Worm (Caenorhabditis elegans): ENCODE measurements around the gene nit-1.

Gene nit-1

DNA sequence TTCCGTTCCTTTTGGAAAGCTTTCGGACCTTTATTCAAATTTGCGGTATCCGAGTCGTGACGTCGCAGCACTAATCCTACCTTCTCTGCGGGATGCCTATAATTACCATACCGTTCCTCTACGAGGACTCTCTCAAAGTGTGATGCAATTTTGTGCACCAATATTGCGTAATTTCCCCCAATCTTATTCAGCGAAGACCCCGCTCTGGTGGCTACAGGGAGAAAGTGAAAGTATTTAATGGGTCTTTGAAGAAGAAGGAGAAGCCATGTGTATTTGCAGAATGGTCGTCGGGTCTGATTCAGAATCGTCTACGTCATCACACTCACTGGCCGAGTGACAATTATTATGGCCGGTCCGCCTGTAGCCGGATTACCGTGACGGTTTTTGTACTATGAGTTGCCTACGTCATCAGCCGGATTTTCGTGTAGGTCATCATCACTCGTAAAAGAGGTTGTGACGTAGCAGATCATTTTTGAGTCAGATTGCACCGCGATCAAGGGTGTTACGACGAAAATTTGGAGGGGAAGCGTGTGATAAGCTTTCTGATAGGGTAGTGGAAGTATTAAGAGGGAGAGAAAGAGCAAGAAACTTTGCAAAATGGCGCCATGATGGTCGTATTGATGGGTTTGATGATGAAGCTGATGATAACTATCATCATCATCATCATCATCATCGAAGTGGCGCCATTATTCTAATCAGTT is 45.7 kb upstream of the nit-1 start:
- TF ChIP-seq elt-1 (tag; optimal IDR thresholded peaks at IDR 0.05; ENCODE audit: borderline replicate concordance, insufficient read depth) (no peak), ztf-11 (tag; optimal IDR thresholded peaks at IDR 0.05) (peak; percentile 3), sptf-1 (tag; optimal IDR thresholded peaks at IDR 0.05) (peak; percentile 6), drap-1 (GFP tag; optimal IDR thresholded peaks at IDR 0.05) (no peak), nhr-2 (tag; optimal IDR thresholded peaks at IDR 0.05) (peak; percentile 84), tbx-8 (GFP tag; optimal IDR thresholded peaks at IDR 0.05) (no peak), zip-8 (tag; optimal IDR thresholded peaks at IDR 0.05) (peak; percentile 97), mls-2 (tag; optimal IDR thresholded peaks at IDR 0.05) (no peak), pha-4 (tag; optimal IDR thresholded peaks at IDR 0.05) (no peak), unc-39 (tag; optimal IDR thresholded peaks at IDR 0.05) (no peak), elt-3 (tag; optimal IDR thresholded peaks at IDR 0.05) (no peak), flh-1 (GFP tag; optimal IDR thresholded peaks at IDR 0.05) (no peak), blmp-1 (tag; optimal IDR thresholded peaks at IDR 0.05) (no peak), lin-32 (GFP tag; optimal IDR thresholded peaks at IDR 0.05) (no peak), unc-62 (GFP tag; optimal IDR thresholded peaks at IDR 0.05) (no peak), ceh-39 (tag; optimal IDR thresholded peaks at IDR 0.05) (no peak), nhr-76 (tag; optimal IDR thresholded peaks at IDR 0.05) (no peak), nhr-28 (tag; optimal IDR thresholded peaks at IDR 0.05) (no peak), mep-1 (tag; optimal IDR thresholded peaks at IDR 0.05) (no peak), lsy-2 (tag; optimal IDR thresholded peaks at IDR 0.05) (no peak)

DNA sequence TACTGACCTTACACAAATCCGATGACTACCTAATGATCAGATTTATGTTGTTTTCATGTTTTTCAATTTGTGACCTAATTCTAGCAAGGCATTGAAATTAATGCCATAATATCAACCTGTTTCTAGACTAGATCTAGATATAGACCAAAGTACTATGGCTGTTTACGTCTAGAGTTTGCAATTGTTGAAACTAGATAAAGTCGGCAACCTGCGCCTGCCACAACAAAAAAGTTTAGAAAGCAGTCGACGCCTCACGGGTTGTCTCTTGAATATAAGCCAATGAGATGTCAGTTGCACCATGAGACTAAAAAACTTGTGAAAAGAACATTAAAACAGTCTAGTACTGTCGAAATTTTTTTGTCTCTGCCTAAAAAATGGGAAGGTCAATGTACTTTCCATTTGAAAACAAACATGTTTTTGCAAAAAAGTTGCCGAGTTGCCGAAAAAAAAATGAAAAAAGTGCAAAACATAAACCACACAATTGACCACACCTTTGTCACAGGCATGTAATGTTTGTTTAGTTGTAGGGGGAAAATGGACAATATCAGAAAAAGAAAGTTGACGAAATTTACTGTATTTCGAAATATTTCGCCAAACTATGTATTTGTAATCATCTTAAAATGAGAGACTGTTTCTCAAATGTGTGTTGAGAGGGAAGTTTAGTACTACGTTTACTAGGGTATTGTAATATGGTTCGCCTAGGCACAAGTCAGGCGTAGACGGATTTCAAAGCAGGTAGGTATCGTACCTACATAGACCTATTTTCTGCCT is 42.8 kb upstream of the nit-1 start:
- TF ChIP-seq hlh-1 (tag; optimal IDR thresholded peaks at IDR 0.05) (no peak), pha-4 (tag; optimal IDR thresholded peaks at IDR 0.05) (no peak), bed-3 (GFP tag; optimal IDR thresholded peaks at IDR 0.05) (no peak), ces-1 (GFP tag; optimal IDR thresholded peaks at IDR 0.05) (no peak), flh-1 (GFP tag; optimal IDR thresholded peaks at IDR 0.05) (no peak), unc-39 (tag; optimal IDR thresholded peaks at IDR 0.05) (no peak), zip-8 (tag; optimal IDR thresholded peaks at IDR 0.05) (no peak), mls-2 (tag; optimal IDR thresholded peaks at IDR 0.05) (no peak), ham-2 (GFP tag; optimal IDR thresholded peaks at IDR 0.05) (no peak), elt-1 (tag; optimal IDR thresholded peaks at IDR 0.05; ENCODE audit: borderline replicate concordance, insufficient read depth) (no peak), mab-5 (tag; optimal IDR thresholded peaks at IDR 0.05) (no peak), unc-120 (tag; optimal IDR thresholded peaks at IDR 0.05; ENCODE audit: poor library complexity, severe bottlenecking) (no peak), nhr-2 (tag; optimal IDR thresholded peaks at IDR 0.05) (no peak), snpc-4 (tag; optimal IDR thresholded peaks at IDR 0.05) (no peak), ceh-83 (GFP tag; optimal IDR thresholded peaks at IDR 0.05) (no peak), mep-1 (tag; optimal IDR thresholded peaks at IDR 0.05) (no peak), unc-62 (GFP tag; optimal IDR thresholded peaks at IDR 0.05) (no peak), tbx-8 (GFP tag; optimal IDR thresholded peaks at IDR 0.05) (no peak), drap-1 (GFP tag; optimal IDR thresholded peaks at IDR 0.05) (no peak), nhr-237 (tag; optimal IDR thresholded peaks at IDR 0.05) (no peak)

DNA sequence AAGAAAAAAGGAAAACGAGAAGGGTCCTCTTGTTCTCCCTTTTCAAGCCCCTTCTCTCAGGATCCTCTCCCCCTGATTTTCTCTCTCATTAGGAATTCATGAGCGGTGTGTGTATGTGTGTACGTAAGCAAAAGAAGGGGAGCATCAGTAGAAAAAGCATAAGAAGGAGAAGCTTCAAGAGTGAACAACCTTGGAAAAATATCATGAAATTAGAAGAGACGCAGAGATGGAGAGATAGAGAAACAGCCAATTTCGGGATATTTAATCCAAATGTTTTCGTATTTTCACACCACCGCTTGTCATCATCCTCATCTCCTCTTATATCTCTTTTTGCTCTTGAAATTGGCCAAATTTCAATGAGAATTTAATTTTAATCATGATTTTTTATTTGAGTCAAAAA is 38.9 kb upstream of the nit-1 start:
- no peak for TF ChIP-seq elt-1 (tag; optimal IDR thresholded peaks at IDR 0.05; ENCODE audit: borderline replicate concordance, insufficient read depth)
- TF ChIP-seq tbx-8 (GFP tag; optimal IDR thresholded peaks at IDR 0.05): no peak
- no peak for TF ChIP-seq lin-32 (GFP tag; optimal IDR thresholded peaks at IDR 0.05)
- no peak for TF ChIP-seq nhr-237 (tag; optimal IDR thresholded peaks at IDR 0.05)
- TF ChIP-seq unc-39 (tag; optimal IDR thresholded peaks at IDR 0.05): no peak
- TF ChIP-seq nhr-12 (tag; optimal IDR thresholded peaks at IDR 0.05): no peak
- TF ChIP-seq mep-1 (tag; optimal IDR thresholded peaks at IDR 0.05): no peak
- no peak for TF ChIP-seq ztf-11 (tag; optimal IDR thresholded peaks at IDR 0.05)
- no peak for TF ChIP-seq elt-3 (tag; optimal IDR thresholded peaks at IDR 0.05)
- no peak for TF ChIP-seq unc-120 (tag; optimal IDR thresholded peaks at IDR 0.05; ENCODE audit: poor library complexity, severe bottlenecking)
- TF ChIP-seq mab-5 (tag; optimal IDR thresholded peaks at IDR 0.05): no peak
- TF ChIP-seq lin-13 (tag; optimal IDR thresholded peaks at IDR 0.05): no peak
- no peak for TF ChIP-seq ceh-39 (tag; optimal IDR thresholded peaks at IDR 0.05)

DNA sequence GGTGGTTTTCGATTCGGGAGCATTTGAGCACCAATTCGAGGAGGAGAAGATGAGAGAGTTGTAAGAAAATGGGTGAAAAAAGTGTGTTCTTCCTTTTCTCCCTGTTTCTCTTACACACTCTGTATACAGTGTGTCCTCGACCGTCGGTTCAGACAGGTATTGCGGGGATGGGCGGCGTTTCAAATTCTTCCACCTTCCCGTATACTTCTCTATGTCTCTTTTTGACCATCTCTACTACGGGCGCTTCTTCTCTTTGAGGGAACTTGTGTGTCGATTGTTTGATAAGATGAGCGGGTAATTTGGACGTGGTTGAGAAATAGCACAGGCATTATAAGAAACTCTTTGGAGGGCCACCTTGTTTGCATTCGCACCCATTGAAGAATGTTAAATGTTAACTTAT is 34.4 kb upstream of the nit-1 start:
- TF ChIP-seq snpc-4 (tag; optimal IDR thresholded peaks at IDR 0.05) (no peak), bed-3 (GFP tag; optimal IDR thresholded peaks at IDR 0.05) (no peak), sptf-1 (tag; optimal IDR thresholded peaks at IDR 0.05) (no peak), ham-2 (GFP tag; optimal IDR thresholded peaks at IDR 0.05) (no peak), unc-120 (tag; optimal IDR thresholded peaks at IDR 0.05; ENCODE audit: poor library complexity, severe bottlenecking) (no peak), nhr-28 (tag; optimal IDR thresholded peaks at IDR 0.05) (no peak), lsy-2 (tag; optimal IDR thresholded peaks at IDR 0.05) (no peak), M03D4.4 (tag; optimal IDR thresholded peaks at IDR 0.05) (no peak), sem-2 (GFP tag; optimal IDR thresholded peaks at IDR 0.05) (no peak), nhr-76 (tag; optimal IDR thresholded peaks at IDR 0.05) (no peak), lin-32 (GFP tag; optimal IDR thresholded peaks at IDR 0.05) (no peak), flh-1 (GFP tag; optimal IDR thresholded peaks at IDR 0.05) (no peak), pha-4 (tag; optimal IDR thresholded peaks at IDR 0.05) (no peak), ztf-11 (tag; optimal IDR thresholded peaks at IDR 0.05) (no peak)
